Worm (Caenorhabditis elegans) whole organism, L3 larva: Measurements from ENCODE around the gene tsen-2.
A peak's percentile ranks its signal among the peaks of the same experiment; 100 is the strongest.

Source experiments
- R02D3.7 ChIP-seq: fragments of 150-350 bp; optimal IDR thresholded peaks from 2 replicates; lab custom pipeline; 2014; ENCODE audit warnings: missing biosample characterization, missing genetic modification characterization
- ZK546.5 ChIP-seq: sonication (generic microtip); optimal IDR thresholded peaks from 2 replicates; lab custom pipeline; 2017; ENCODE audit warnings: missing biosample characterization, missing genetic modification characterization
- aly-2 ChIP-seq: fragments of 150-350 bp; optimal IDR thresholded peaks from 2 replicates; lab custom pipeline; 2014; ENCODE audit warnings: missing biosample characterization, missing genetic modification characterization
- ama-1 ChIP-seq: fragments of 150-350 bp; optimal IDR thresholded peaks from 2 replicates; lab custom pipeline; 2018
- ceh-16 ChIP-seq: sonication (generic microtip); optimal IDR thresholded peaks from 2 replicates; lab custom pipeline; 2017; ENCODE audit warnings: missing biosample characterization, missing genetic modification characterization
- ceh-28 ChIP-seq: fragments of 150-350 bp; optimal IDR thresholded peaks from 2 replicates; lab custom pipeline; 2014; ENCODE audit warnings: missing biosample characterization, missing genetic modification reagents, missing genetic modification characterization
- ceh-82 ChIP-seq: fragments of 150-350 bp; optimal IDR thresholded peaks from 2 replicates; lab custom pipeline; 2014; ENCODE audit warnings: missing biosample characterization, missing genetic modification characterization
- ceh-9 ChIP-seq: sonication (generic microtip); optimal IDR thresholded peaks from 2 replicates; lab custom pipeline; 2018; ENCODE audit warnings: missing biosample characterization, missing genetic modification characterization
- daf-12 ChIP-seq: fragments of 150-350 bp; optimal IDR thresholded peaks from 2 replicates; lab custom pipeline; 2014; ENCODE audit warnings: missing biosample characterization, missing genetic modification reagents, missing genetic modification characterization
- egl-5 ChIP-seq: fragments of 150-350 bp; optimal IDR thresholded peaks from 2 replicates; lab custom pipeline; 2017; ENCODE audit warnings: missing biosample characterization, missing genetic modification reagents, missing genetic modification characterization, inconsistent platforms
- elt-1 ChIP-seq: fragments of 150-350 bp; optimal IDR thresholded peaks from 2 replicates; lab custom pipeline; 2014; ENCODE audit warnings: missing biosample characterization, missing genetic modification characterization
- elt-2 ChIP-seq: sonication (generic microtip); optimal IDR thresholded peaks from 2 replicates; lab custom pipeline; 2016; ENCODE audit warnings: missing genetic modification reagents, mild to moderate bottlenecking, missing genetic modification characterization, missing compliant biosample characterization
- eor-1 ChIP-seq, 2 experiments: fragments of 150-350 bp; optimal IDR thresholded peaks; 2 replicates each; lab custom pipeline; 2014 to 2018; ENCODE audit warnings: missing biosample characterization in 2 of 2, missing genetic modification characterization in 2 of 2
- fkh-10 ChIP-seq: sonication (generic microtip); optimal IDR thresholded peaks from 2 replicates; lab custom pipeline; 2017; ENCODE audit warnings: missing biosample characterization, missing genetic modification reagents, missing genetic modification characterization
- fos-1 ChIP-seq: fragments of 150-350 bp; optimal IDR thresholded peaks from 2 replicates; lab custom pipeline; 2014; ENCODE audit warnings: missing biosample characterization, missing genetic modification characterization
- jun-1 ChIP-seq: fragments of 150-350 bp; optimal IDR thresholded peaks from 2 replicates; lab custom pipeline; 2014; ENCODE audit warnings: missing biosample characterization, missing genetic modification reagents, missing genetic modification characterization
- lin-39 ChIP-seq: fragments of 150-350 bp; optimal IDR thresholded peaks from 2 replicates; lab custom pipeline; 2018; ENCODE audit warnings: missing biosample characterization, missing genetic modification reagents, missing genetic modification characterization
- lsy-12 ChIP-seq: sonication (generic microtip); optimal IDR thresholded peaks from 2 replicates; lab custom pipeline; 2016; ENCODE audit warnings: mild to moderate bottlenecking, missing genetic modification characterization, missing compliant biosample characterization
- mdl-1 ChIP-seq: fragments of 150-350 bp; optimal IDR thresholded peaks from 2 replicates; lab custom pipeline; 2014; ENCODE audit warnings: missing biosample characterization, missing genetic modification characterization
- mml-1 ChIP-seq: fragments of 150-350 bp; sonication (generic microtip); optimal IDR thresholded peaks from 3 replicates; lab custom pipeline; 2014; ENCODE audit warnings: missing biosample characterization, missing genetic modification characterization
- nfya-1 ChIP-seq: sonication (generic microtip); optimal IDR thresholded peaks from 2 replicates; lab custom pipeline; 2017; ENCODE audit warnings: missing genetic modification characterization, mild to moderate bottlenecking, missing compliant biosample characterization, antibody characterized with exemption, moderate library complexity; ENCODE audit not compliant: insufficient read depth
- nhr-11 ChIP-seq: fragments of 150-350 bp; optimal IDR thresholded peaks from 2 replicates; lab custom pipeline; 2014; ENCODE audit warnings: missing biosample characterization, missing genetic modification characterization
- nhr-12 ChIP-seq: fragments of 150-350 bp; optimal IDR thresholded peaks from 2 replicates; lab custom pipeline; 2014; ENCODE audit warnings: missing biosample characterization, missing genetic modification characterization
- nhr-23 ChIP-seq: fragments of 150-350 bp; optimal IDR thresholded peaks from 2 replicates; lab custom pipeline; 2014; ENCODE audit warnings: missing biosample characterization, missing genetic modification reagents, missing genetic modification characterization
- nhr-237 ChIP-seq: fragments of 150-350 bp; optimal IDR thresholded peaks from 2 replicates; lab custom pipeline; 2014; ENCODE audit warnings: missing biosample characterization, missing genetic modification characterization
- nhr-25 ChIP-seq: sonication (generic microtip); optimal IDR thresholded peaks from 2 replicates; lab custom pipeline; 2017; ENCODE audit warnings: missing biosample characterization, missing genetic modification characterization
- nhr-28 ChIP-seq: fragments of 150-350 bp; optimal IDR thresholded peaks from 2 replicates; lab custom pipeline; 2014; ENCODE audit warnings: missing biosample characterization, missing genetic modification characterization
- nhr-43 ChIP-seq: sonication (generic microtip); optimal IDR thresholded peaks from 2 replicates; lab custom pipeline; 2016; ENCODE audit warnings: mild to moderate bottlenecking, missing genetic modification characterization, missing compliant biosample characterization; ENCODE audit not compliant: poor library complexity, severe bottlenecking
- nhr-67 ChIP-seq: fragments of 150-350 bp; optimal IDR thresholded peaks from 2 replicates; lab custom pipeline; 2014; ENCODE audit warnings: missing biosample characterization, missing genetic modification characterization
- nhr-76 ChIP-seq: fragments of 150-350 bp; sonication (generic microtip); optimal IDR thresholded peaks from 5 replicates; lab custom pipeline; 2014; ENCODE audit warnings: missing biosample characterization, missing genetic modification characterization
- nhr-77 ChIP-seq: fragments of 150-350 bp; optimal IDR thresholded peaks from 2 replicates; lab custom pipeline; 2014; ENCODE audit warnings: missing biosample characterization, missing genetic modification characterization
- pha-4 ChIP-seq: fragments of 150-350 bp; optimal IDR thresholded peaks from 2 replicates; lab custom pipeline; 2014; ENCODE audit warnings: missing biosample characterization, missing genetic modification reagents, missing genetic modification characterization
- pqm-1 ChIP-seq: fragments of 150-350 bp; optimal IDR thresholded peaks from 2 replicates; lab custom pipeline; 2017; ENCODE audit warnings: missing biosample characterization, missing genetic modification characterization, inconsistent platforms
- sea-2 ChIP-seq: fragments of 150-350 bp; sonication (generic microtip); optimal IDR thresholded peaks from 4 replicates; lab custom pipeline; 2014; ENCODE audit warnings: missing biosample characterization, missing genetic modification reagents, missing genetic modification characterization
- skn-1 ChIP-seq: fragments of 150-350 bp; optimal IDR thresholded peaks from 2 replicates; lab custom pipeline; 2014; ENCODE audit warnings: missing biosample characterization, missing genetic modification characterization
- snpc-4 ChIP-seq: fragments of 150-350 bp; optimal IDR thresholded peaks from 2 replicates; lab custom pipeline; 2014; ENCODE audit warnings: missing biosample characterization, missing genetic modification characterization
- tbx-2 ChIP-seq: sonication (generic microtip); optimal IDR thresholded peaks from 2 replicates; lab custom pipeline; 2016; ENCODE audit warnings: mild to moderate bottlenecking, missing genetic modification characterization, missing compliant biosample characterization
- unc-62 ChIP-seq: fragments of 150-350 bp; sonication (generic microtip); optimal IDR thresholded peaks from 4 replicates; lab custom pipeline; 2014; ENCODE audit warnings: missing biosample characterization, missing genetic modification reagents, missing genetic modification characterization
- zag-1 ChIP-seq: fragments of 150-350 bp; optimal IDR thresholded peaks from 2 replicates; lab custom pipeline; 2014; ENCODE audit warnings: missing biosample characterization, missing genetic modification characterization
- ztf-11 ChIP-seq: fragments of 150-350 bp; optimal IDR thresholded peaks from 2 replicates; lab custom pipeline; 2014; ENCODE audit warnings: missing biosample characterization, missing genetic modification characterization
- ztf-4 ChIP-seq: fragments of 150-350 bp; optimal IDR thresholded peaks from 2 replicates; lab custom pipeline; 2014; ENCODE audit warnings: missing biosample characterization, missing genetic modification characterization

Gene tsen-2

ce11 chrIII:11878751-11879150 lies 19.3 kb downstream of the tsen-2 start, which contains the start of gene Y56A3A.6:
TSS of gene Y56A3A.6 (minus strand) at chrIII:11878803.
- TF ChIP-seq ceh-82 (tag; lab: Kevin White, UChicago) (no peak), pqm-1 (tag; lab: Kevin White, UChicago) (peak; percentile 55), mml-1 (tag; lab: Kevin White, UChicago) (no peak), R02D3.7 (tag; lab: Kevin White, UChicago) (no peak), pha-4 (peak; percentile 1), elt-2 (tag; lab: Kevin White, UChicago) (peak; percentile 79), skn-1 (no peak)

ce11 chrIII:11876130-11876529 lies 21.9 kb downstream of the tsen-2 start:
- TF ChIP-seq ceh-82 (tag; lab: Kevin White, UChicago) (no peak), nfya-1 (tag; lab: Kevin White, UChicago) (no peak), eor-1 (tag; optimal IDR thresholded peaks at IDR 0.05; lab: Kevin White, UChicago) (no peak), daf-12 (no peak), nhr-43 (tag; lab: Kevin White, UChicago) (no peak), unc-62 (GFP tag; lab: Kevin White, UChicago) (no peak), ama-1 (lab: Kevin White, UChicago) (no peak), fos-1 (no peak), nhr-237 (tag; lab: Kevin White, UChicago) (no peak), aly-2 (tag; lab: Kevin White, UChicago) (no peak), ceh-9 (tag; lab: Kevin White, UChicago) (no peak), ceh-16 (no peak), nhr-12 (tag; lab: Kevin White, UChicago) (no peak), skn-1 (no peak), lin-39 (no peak)
- TF ChIP-seq, all 47 proteins: peak for 0

ce11 chrIII:11874242-11874641 lies 23.8 kb downstream of the tsen-2 start:
- TF ChIP-seq nhr-237 (tag; lab: Kevin White, UChicago), result no peak
- TF ChIP-seq elt-1 (tag; lab: Kevin White, UChicago), result no peak
- no peak for TF ChIP-seq nhr-25 (tag; lab: Kevin White, UChicago)
- no peak for TF ChIP-seq ZK546.5 (tag; lab: Kevin White, UChicago)
- TF ChIP-seq egl-5 (tag; lab: Kevin White, UChicago), result no peak
- no peak for TF ChIP-seq ztf-4 (tag; lab: Kevin White, UChicago)
- no peak for TF ChIP-seq nhr-28 (tag; lab: Kevin White, UChicago)
- no peak for TF ChIP-seq ztf-11
- no peak for TF ChIP-seq ceh-9 (tag; lab: Kevin White, UChicago)
- TF ChIP-seq lin-39, result no peak
- no peak for TF ChIP-seq ceh-28 (tag; lab: Kevin White, UChicago)
- no peak for TF ChIP-seq nhr-23 (tag; lab: Kevin White, UChicago)
- TF ChIP-seq R02D3.7 (tag; lab: Kevin White, UChicago), result no peak
- TF ChIP-seq mdl-1 (tag; lab: Kevin White, UChicago), result no peak
- TF ChIP-seq elt-2 (tag; lab: Kevin White, UChicago), result no peak
- TF ChIP-seq pqm-1 (tag; lab: Kevin White, UChicago), result no peak
- no peak for TF ChIP-seq fos-1
- no peak for TF ChIP-seq zag-1 (tag; lab: Kevin White, UChicago)

DNA sequence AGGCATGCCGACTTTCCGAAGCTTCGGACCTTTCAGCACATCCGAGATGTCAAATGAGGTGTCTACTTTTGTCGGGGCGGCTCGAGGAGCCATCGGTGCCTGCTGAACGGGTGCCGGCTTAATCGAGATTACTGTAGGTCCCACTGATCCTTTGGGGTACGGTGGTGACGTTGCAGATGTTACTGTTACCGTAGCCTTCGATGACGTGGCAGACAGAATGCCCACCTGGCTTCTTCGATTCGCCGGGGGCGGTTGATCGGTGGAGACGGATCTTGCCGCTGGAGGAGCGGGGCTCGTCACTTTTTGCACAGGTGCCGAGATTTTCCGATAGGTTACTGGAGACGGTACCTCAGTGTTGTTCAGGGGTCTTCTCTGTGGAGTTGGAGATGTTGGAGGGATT lies 26.5 kb downstream of the tsen-2 start:
- TF ChIP-seq ceh-28 (tag; lab: Kevin White, UChicago), result no peak
- no peak for TF ChIP-seq sea-2
- no peak for TF ChIP-seq nhr-12 (tag; lab: Kevin White, UChicago)
- no peak for TF ChIP-seq jun-1 (tag; lab: Kevin White, UChicago)
- TF ChIP-seq nhr-11 (tag; lab: Kevin White, UChicago), result no peak
- TF ChIP-seq nhr-23 (tag; lab: Kevin White, UChicago), result no peak
- TF ChIP-seq nhr-25 (tag; lab: Kevin White, UChicago), result no peak
- TF ChIP-seq nhr-77 (tag; lab: Kevin White, UChicago), result no peak

- TF ChIP-seq nhr-76 (tag; lab: Kevin White, UChicago) (no peak), ztf-4 (tag; lab: Kevin White, UChicago) (no peak), mdl-1 (tag; lab: Kevin White, UChicago) (no peak), elt-2 (tag; lab: Kevin White, UChicago) (peak; percentile 65), mml-1 (tag; lab: Kevin White, UChicago) (no peak), nhr-25 (tag; lab: Kevin White, UChicago) (peak; percentile 74), sea-2 (no peak), ceh-82 (tag; lab: Kevin White, UChicago) (no peak), ztf-11 (no peak), ceh-28 (tag; lab: Kevin White, UChicago) (peak; percentile 50), lsy-12 (peak; percentile 64), aly-2 (tag; lab: Kevin White, UChicago) (no peak), daf-12 (no peak), nhr-23 (tag; lab: Kevin White, UChicago) (peak; percentile 79), fkh-10 (GFP tag; lab: Kevin White, UChicago) (peak; percentile 68), nhr-12 (tag; lab: Kevin White, UChicago) (no peak), fos-1 (no peak), eor-1 (tag; optimal IDR thresholded peaks at IDR 0.05; lab: Kevin White, UChicago) (no peak), tbx-2 (tag; lab: Kevin White, UChicago) (peak; percentile 25), pqm-1 (tag; lab: Kevin White, UChicago) (peak; percentile 61), skn-1 (peak; percentile 53), elt-1 (tag; lab: Kevin White, UChicago) (no peak), snpc-4 (tag; lab: Kevin White, UChicago) (peak; percentile 97), unc-62 (GFP tag; lab: Kevin White, UChicago) (no peak), ceh-16 (peak; percentile 24), nhr-67 (tag; lab: Kevin White, UChicago) (no peak), zag-1 (tag; lab: Kevin White, UChicago) (no peak)
Measured at ce11 chrIII:11870009-11870408, 28.1 kb downstream of the tsen-2 start.
